Worm (Caenorhabditis elegans) whole organism, young adult: ENCODE results near the gene C54D2.6.

Experiments used
- bed-2 ChIP-seq: fragments of 200-800 bp; sonication (Bioruptor generic); IDR thresholded peaks from 2 replicates; pipeline ENCODE4 v1.3.6; 2022; ENCODE audit warnings: missing genetic modification reagents, missing genetic modification characterization, missing compliant biosample characterization
- madf-6 ChIP-seq: fragments of 200-800 bp; sonication (Bioruptor generic); IDR thresholded peaks from 2 replicates; pipeline ENCODE4 v1.3.6; 2022; ENCODE audit warnings: missing genetic modification reagents, missing genetic modification characterization, missing compliant biosample characterization

DNA sequence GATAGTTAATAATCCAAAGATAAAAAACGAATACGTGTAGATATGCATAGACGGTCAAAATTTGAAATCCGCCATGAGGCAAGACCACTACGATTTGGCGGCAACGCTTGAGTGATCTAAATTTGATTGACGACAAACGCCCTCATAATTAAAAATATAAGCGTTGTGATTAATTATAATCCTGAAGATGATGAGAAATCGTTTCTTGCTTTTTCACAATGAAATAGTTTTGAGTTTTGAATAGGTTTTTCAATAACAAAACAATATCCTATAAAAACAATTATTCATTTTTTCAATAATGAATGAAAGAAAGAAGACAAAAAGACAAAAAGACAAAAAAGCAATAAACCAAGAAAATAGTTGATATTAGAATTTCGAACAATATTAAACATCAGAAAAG lies at the start of gene C54D2.6:
- TF ChIP-seq madf-6 (GFP tag; lab: Robert Waterston, UW) (no peak), bed-2 (GFP tag; lab: Robert Waterston, UW) (no peak)
